Fruit fly (Drosophila melanogaster) whole organism, embryonic: ENCODE results near the gene SNRPG.

Experiments
- CG10147 ChIP-seq: fragments of 200-800 bp; sonication (Bioruptor generic); optimal IDR thresholded peaks from 2 replicates; lab custom pipeline; 2019; ENCODE audit warnings: missing biosample characterization, mild to moderate bottlenecking, missing genetic modification characterization, moderate library complexity
- CG10959 ChIP-seq: fragments of 200-800 bp; sonication (Bioruptor generic); IDR thresholded peaks from 2 replicates; pipeline ENCODE4 v1.3.6; 2022; ENCODE audit warnings: missing biosample characterization, missing genetic modification characterization
- CG11723 ChIP-seq: fragments of 200-800 bp; sonication (Bioruptor generic); optimal IDR thresholded peaks from 2 replicates; lab custom pipeline; 2017; ENCODE audit warnings: missing biosample characterization, mild to moderate bottlenecking, missing genetic modification characterization
- CG13287 ChIP-seq: fragments of 200-800 bp; sonication (Bioruptor generic); IDR thresholded peaks from 2 replicates; pipeline ENCODE4 v1.3.6; 2022; ENCODE audit warnings: missing biosample characterization, missing genetic modification characterization; ENCODE audit not compliant: partially characterized antibody
- CG14667 ChIP-seq: fragments of 200-800 bp; sonication (Bioruptor generic); IDR thresholded peaks from 2 replicates; pipeline ENCODE4 v1.3.6; 2022; ENCODE audit warnings: missing biosample characterization, missing genetic modification characterization
- CG1832 ChIP-seq: fragments of 200-800 bp; sonication (Bioruptor generic); optimal IDR thresholded peaks from 2 replicates; lab custom pipeline; 2017; ENCODE audit warnings: missing biosample characterization, mild to moderate bottlenecking, missing genetic modification characterization, inconsistent platforms
- CG2120 ChIP-seq: fragments of 200-800 bp; sonication (Bioruptor generic); optimal IDR thresholded peaks from 3 replicates; lab custom pipeline; 2016; ENCODE audit warnings: missing biosample characterization, missing genetic modification characterization
- CG2678 ChIP-seq: fragments of 200-800 bp; sonication (Bioruptor generic); optimal IDR thresholded peaks from 3 replicates; lab custom pipeline; 2019; ENCODE audit warnings: missing biosample characterization, mild to moderate bottlenecking, missing genetic modification characterization, moderate library complexity
- CG2712 ChIP-seq: fragments of 200-800 bp; optimal IDR thresholded peaks from 3 replicates; lab custom pipeline; 2019; ENCODE audit warnings: missing biosample characterization, mild to moderate bottlenecking, missing genetic modification characterization, moderate library complexity
- CG2875 ChIP-seq: fragments of 200-800 bp; sonication (Bioruptor generic); optimal IDR thresholded peaks from 2 replicates; lab custom pipeline; 2017; ENCODE audit warnings: missing biosample characterization, mild to moderate bottlenecking, missing genetic modification characterization, missing genetic modification reagents
- CG32767 ChIP-seq: fragments of 200-800 bp; sonication (Bioruptor generic); IDR thresholded peaks from 2 replicates; pipeline ENCODE4 v1.3.6; 2022; ENCODE audit warnings: missing biosample characterization, missing genetic modification characterization
- CG3281 ChIP-seq: fragments of 200-800 bp; sonication (Bioruptor generic); optimal IDR thresholded peaks from 3 replicates; lab custom pipeline; 2017; ENCODE audit warnings: missing biosample characterization, mild to moderate bottlenecking, missing genetic modification characterization
- CG3995 ChIP-seq: fragments of 200-800 bp; sonication (Bioruptor generic); optimal IDR thresholded peaks from 3 replicates; lab custom pipeline; 2016; ENCODE audit warnings: missing biosample characterization, missing genetic modification characterization
- CG7786 ChIP-seq: fragments of 200-800 bp; sonication (Bioruptor generic); optimal IDR thresholded peaks from 2 replicates; lab custom pipeline; 2016; ENCODE audit warnings: missing biosample characterization, missing genetic modification characterization
- CG8924 ChIP-seq: fragments of 200-800 bp; optimal IDR thresholded peaks from 3 replicates; lab custom pipeline; 2019; ENCODE audit warnings: missing biosample characterization, mild to moderate bottlenecking, missing genetic modification characterization, moderate library complexity
- CG9876 ChIP-seq: fragments of 200-800 bp; sonication (Bioruptor generic); optimal IDR thresholded peaks from 2 replicates; lab custom pipeline; 2016; ENCODE audit warnings: missing biosample characterization, missing genetic modification characterization
- CoRest ChIP-seq: fragments of 200-800 bp; sonication (Bioruptor generic); optimal IDR thresholded peaks from 3 replicates; lab custom pipeline; 2018; ENCODE audit warnings: missing biosample characterization, mild to moderate bottlenecking, missing genetic modification characterization, moderate library complexity
- D19A ChIP-seq: fragments of 200-800 bp; optimal IDR thresholded peaks from 3 replicates; lab custom pipeline; 2019; ENCODE audit warnings: missing biosample characterization, mild to moderate bottlenecking, missing genetic modification characterization, moderate library complexity
- Dek ChIP-seq: fragments of 200-800 bp; sonication (Bioruptor generic); optimal IDR thresholded peaks from 3 replicates; lab custom pipeline; 2019; ENCODE audit warnings: missing biosample characterization, mild to moderate bottlenecking, missing genetic modification characterization, moderate library complexity
- Doc3 ChIP-seq: fragments of 200-800 bp; sonication (Bioruptor generic); IDR thresholded peaks from 3 replicates; pipeline ENCODE4 v1.3.6; 2022; ENCODE audit warnings: missing biosample characterization, missing genetic modification characterization; ENCODE audit not compliant: partially characterized antibody
- GATAe ChIP-seq: fragments of 200-800 bp; sonication (Bioruptor generic); conservative IDR thresholded peaks from 2 replicates; pipeline ENCODE4 v1.3.6; 2022; ENCODE audit warnings: missing biosample characterization, missing genetic modification characterization
- Hmx ChIP-seq: fragments of 200-800 bp; sonication (Bioruptor generic); optimal IDR thresholded peaks from 2 replicates; lab custom pipeline; 2016; ENCODE audit warnings: missing biosample characterization, missing genetic modification characterization
- Stat92E ChIP-seq, 3 experiments: fragments of >200 bp in 2 of 3; fragments of 200-800 bp in 1 of 3; sonication (Bioruptor generic) in 1 of 3; optimal IDR thresholded peaks; 2 replicates each; lab custom pipeline; 2017 to 2019; ENCODE audit warnings: missing biosample characterization in 3 of 3, missing genetic modification characterization in 3 of 3, mild to moderate bottlenecking in 1 of 3, moderate library complexity in 1 of 3
- Xbp1 ChIP-seq: fragments of 200-800 bp; sonication (Bioruptor generic); optimal IDR thresholded peaks from 3 replicates; lab custom pipeline; 2016; ENCODE audit warnings: missing biosample characterization, mild to moderate bottlenecking, missing genetic modification characterization
- ac ChIP-seq: fragments of 200-800 bp; sonication (Bioruptor generic); optimal IDR thresholded peaks from 3 replicates; lab custom pipeline; 2017; ENCODE audit warnings: missing biosample characterization, mild to moderate bottlenecking, missing genetic modification characterization
- ash1 ChIP-seq: fragments of 200-800 bp; sonication (Bioruptor generic); optimal IDR thresholded peaks from 2 replicates; lab custom pipeline; 2018; ENCODE audit warnings: missing biosample characterization, mild to moderate bottlenecking, missing genetic modification characterization
- cas ChIP-seq: fragments of 200-800 bp; sonication (Bioruptor generic); IDR thresholded peaks from 2 replicates; pipeline ENCODE4 v1.3.6; 2022; ENCODE audit warnings: missing biosample characterization, missing genetic modification characterization
- cato ChIP-seq: fragments of 200-800 bp; sonication (Bioruptor generic); optimal IDR thresholded peaks from 2 replicates; lab custom pipeline; 2016; ENCODE audit warnings: missing biosample characterization, missing genetic modification characterization, borderline replicate concordance
- ci ChIP-seq: fragments of 200-800 bp; sonication (Bioruptor generic); IDR thresholded peaks from 3 replicates; pipeline ENCODE4 v1.3.6; 2022; ENCODE audit warnings: missing biosample characterization, missing genetic modification characterization
- grau ChIP-seq: fragments of 200-800 bp; optimal IDR thresholded peaks from 3 replicates; lab custom pipeline; 2019; ENCODE audit warnings: missing biosample characterization, mild to moderate bottlenecking, missing genetic modification characterization, moderate library complexity
- gro ChIP-seq: fragments of 200-800 bp; sonication (Bioruptor generic); optimal IDR thresholded peaks from 2 replicates; lab custom pipeline; 2016; ENCODE audit warnings: missing biosample characterization, missing genetic modification characterization
- gsb-n ChIP-seq: fragments of 200-800 bp; sonication (Bioruptor generic); optimal IDR thresholded peaks from 3 replicates; lab custom pipeline; 2018; ENCODE audit warnings: missing biosample characterization, mild to moderate bottlenecking, missing genetic modification characterization
- hth ChIP-seq: fragments of >200 bp; optimal IDR thresholded peaks from 2 replicates; lab custom pipeline; 2017; ENCODE audit warnings: inconsistent platforms
- ind ChIP-seq: fragments of 200-800 bp; sonication (Bioruptor generic); optimal IDR thresholded peaks from 3 replicates; lab custom pipeline; 2016; ENCODE audit warnings: missing biosample characterization, missing genetic modification characterization
- kni ChIP-seq: fragments of 200-800 bp; sonication (Bioruptor generic); optimal IDR thresholded peaks from 3 replicates; lab custom pipeline; 2017; ENCODE audit warnings: mild to moderate bottlenecking, missing biosample characterization, missing genetic modification reagents, missing genetic modification characterization
- lola ChIP-seq, 3 experiments: fragments of >200 bp in 2 of 3; fragments of 200-800 bp in 1 of 3; sonication (Bioruptor generic) in 1 of 3; optimal IDR thresholded peaks; 2 replicates each; lab custom pipeline; 2017 to 2019; ENCODE audit warnings: missing biosample characterization in 3 of 3, missing genetic modification characterization in 3 of 3, mild to moderate bottlenecking in 1 of 3, moderate library complexity in 1 of 3
- peb ChIP-seq: fragments of 200-800 bp; sonication (Bioruptor generic); IDR thresholded peaks from 2 replicates; pipeline ENCODE4 v1.3.6; 2022; ENCODE audit warnings: missing biosample characterization, missing genetic modification characterization
- pnt ChIP-seq: fragments of 200-800 bp; sonication (Bioruptor generic); optimal IDR thresholded peaks from 3 replicates; lab custom pipeline; 2016; ENCODE audit warnings: missing biosample characterization, missing genetic modification characterization
- run ChIP-seq: fragments of 200-800 bp; sonication (Bioruptor generic); optimal IDR thresholded peaks from 3 replicates; lab custom pipeline; 2018; ENCODE audit warnings: missing biosample characterization, mild to moderate bottlenecking, missing genetic modification characterization
- salm ChIP-seq: fragments of 200-800 bp; sonication (Bioruptor generic); optimal IDR thresholded peaks from 2 replicates; lab custom pipeline; 2018; ENCODE audit warnings: missing biosample characterization, mild to moderate bottlenecking, missing genetic modification characterization
- sc ChIP-seq, 3 experiments: fragments of >200 bp in 2 of 3; fragments of 200-800 bp in 1 of 3; sonication (Bioruptor generic) in 1 of 3; optimal IDR thresholded peaks; 2 replicates in 2 of 3; 3 replicates in 1 of 3; lab custom pipeline; 2017; ENCODE audit warnings: mild to moderate bottlenecking in 1 of 3, missing biosample characterization in 1 of 3, missing genetic modification characterization in 1 of 3, missing genetic modification reagents in 1 of 3
- sens ChIP-seq: fragments of 200-800 bp; sonication (Bioruptor generic); peaks from one replicate; lab custom pipeline; 2016; ENCODE audit warnings: missing biosample characterization, missing genetic modification characterization
- sim ChIP-seq: fragments of 200-800 bp; sonication (Bioruptor generic); IDR thresholded peaks from 2 replicates; pipeline ENCODE4 v1.3.6; 2022; ENCODE audit warnings: missing biosample characterization, missing genetic modification characterization
- sr ChIP-seq: fragments of 200-800 bp; sonication (Bioruptor generic); IDR thresholded peaks from 3 replicates; pipeline ENCODE4 v1.3.6; 2022; ENCODE audit warnings: missing biosample characterization, missing genetic modification characterization
- twi ChIP-seq: fragments of 200-800 bp; optimal IDR thresholded peaks from 2 replicates; lab custom pipeline; 2019; ENCODE audit warnings: missing biosample characterization, mild to moderate bottlenecking, missing genetic modification characterization, moderate library complexity
- vfl ChIP-seq: fragments of 200-800 bp; sonication (Bioruptor generic); optimal IDR thresholded peaks from 2 replicates; lab custom pipeline; 2016; ENCODE audit warnings: missing biosample characterization, missing genetic modification characterization
- zen2 ChIP-seq: fragments of 200-800 bp; sonication (Bioruptor generic); IDR thresholded peaks from 3 replicates; pipeline ENCODE4 v1.3.6; 2022; ENCODE audit warnings: missing biosample characterization, missing genetic modification characterization; ENCODE audit not compliant: partially characterized antibody

SNRPG gene

DNA sequence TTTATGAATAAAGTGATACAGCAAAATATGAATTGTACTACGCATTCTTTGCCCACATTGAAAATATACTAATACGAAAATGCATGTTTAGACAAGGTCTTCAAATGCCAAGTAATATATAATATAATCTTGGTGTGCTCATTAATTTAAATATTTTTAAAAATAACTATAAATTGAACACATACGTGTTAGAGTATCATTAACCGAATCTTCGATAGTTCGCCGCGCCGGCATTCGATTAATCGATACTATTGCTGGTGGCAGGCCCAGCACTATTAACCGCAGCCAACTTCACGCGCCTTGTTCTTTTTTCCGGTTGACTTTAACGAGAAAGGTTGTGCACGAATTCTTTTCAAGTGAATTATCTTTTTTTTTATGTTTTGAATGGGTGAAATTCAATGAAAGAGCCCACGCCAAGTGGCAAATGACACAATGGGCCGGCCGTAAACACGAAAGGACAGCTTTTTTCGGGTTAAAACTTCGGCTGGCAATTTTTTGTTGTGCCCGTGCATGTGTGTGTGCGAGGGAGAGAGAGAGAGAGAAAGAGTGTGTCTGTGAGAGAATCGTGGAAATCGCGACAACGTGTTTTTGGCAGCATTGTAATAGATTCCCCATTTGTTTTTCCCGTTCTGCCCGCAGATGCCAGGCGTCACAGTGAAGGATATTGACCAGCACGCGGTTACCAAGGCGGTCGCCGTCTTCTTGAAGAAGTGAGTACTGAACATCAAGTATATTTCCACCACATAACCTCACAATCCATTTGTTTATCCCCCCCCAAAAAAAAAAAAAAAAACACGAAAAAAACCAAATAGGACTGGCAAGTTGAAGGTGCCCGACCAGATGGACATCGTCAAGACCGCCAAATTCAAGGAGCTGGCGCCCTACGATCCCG is 2.4 kb downstream of the SNRPG start, which contains the start of gene RpS19a (continued):
- peak; percentile 57 for TF ChIP-seq grau (tag; lab: Kevin White, UChicago)
- no peak for TF ChIP-seq CG13287 (GFP tag; lab: Robert Waterston, UW)
- peak; percentile 37 for TF ChIP-seq CG7786
- TF ChIP-seq ash1 (GFP tag; lab: Kevin White, UChicago): peak; percentile 86
- peak; percentile 92 for TF ChIP-seq sens (GFP tag; lab: Kevin White, UChicago)
- peak; percentile 48 for TF ChIP-seq D19A (tag; lab: Kevin White, UChicago)
- TF ChIP-seq CG3995 (GFP tag; lab: Kevin White, UChicago): peak; percentile 25
- TF ChIP-seq kni: peak; percentile 85
- TF ChIP-seq lola (GFP tag; optimal IDR thresholded peaks at IDR 0.05; lab: Kevin White, UChicago): peak in 1 of 3 experiments; percentile 35
- TF ChIP-seq CG2875: peak; percentile 78
- TF ChIP-seq sc (optimal IDR thresholded peaks at IDR 0.05; lab: Kevin White, UChicago): no peak
- TF ChIP-seq sc (GFP tag; optimal IDR thresholded peaks at IDR 0.05; lab: Kevin White, UChicago): peak; percentile 80
- TF ChIP-seq pnt (GFP tag; lab: Kevin White, UChicago): no peak
- peak; percentile 66 for TF ChIP-seq CG10959 (GFP tag; lab: Robert Waterston, UW)
- TF ChIP-seq Doc3: no peak
- peak; percentile 38 for TF ChIP-seq twi (tag; lab: Kevin White, UChicago)
- TF ChIP-seq CG2120 (GFP tag; lab: Kevin White, UChicago): no peak
- TF ChIP-seq gro (GFP tag; lab: Kevin White, UChicago): peak; percentile 53
- peak; percentile 71; the same call in 2 of the 3 replicates for TF ChIP-seq sr (GFP tag; lab: Robert Waterston, UW)
- peak; percentile 23; the same call in 1 of the 2 replicates for TF ChIP-seq peb
- peak; percentile 58 for TF ChIP-seq CG9876
- TF ChIP-seq hth (lab: Kevin White, UChicago): no peak
- TF ChIP-seq salm (tag; lab: Kevin White, UChicago): peak; percentile 78
- TF ChIP-seq CG1832 (GFP tag; lab: Kevin White, UChicago): peak; percentile 53
- no peak for TF ChIP-seq cato (GFP tag; lab: Kevin White, UChicago)
- no peak; the same call in 2 of the 3 replicates for TF ChIP-seq zen2
- TF ChIP-seq CG10147 (GFP tag; lab: Kevin White, UChicago): peak; percentile 64
- no peak; the same call in 1 of the 2 replicates for TF ChIP-seq GATAe
- no peak; the same call in 1 of the 2 replicates for TF ChIP-seq CG14667 (GFP tag; lab: Robert Waterston, UW)
- peak; percentile 56 for TF ChIP-seq Dek
- TF ChIP-seq run (tag; lab: Kevin White, UChicago): peak; percentile 31
- TF ChIP-seq CoRest: peak; percentile 57
- TF ChIP-seq Stat92E (GFP tag; optimal IDR thresholded peaks at IDR 0.05; lab: Kevin White, UChicago): peak in 1 of 3 experiments; percentile 35
- peak; percentile 51 for TF ChIP-seq CG8924
- no peak for TF ChIP-seq CG32767 (GFP tag; lab: Robert Waterston, UW)
- peak; percentile 79 for TF ChIP-seq sim (GFP tag; lab: Robert Waterston, UW)
- peak; percentile 75 for TF ChIP-seq ac (GFP tag; lab: Kevin White, UChicago)
- TF ChIP-seq vfl (GFP tag; lab: Kevin White, UChicago): peak; percentile 32
- peak; percentile 39 for TF ChIP-seq CG2712
- TF ChIP-seq ind (GFP tag; lab: Kevin White, UChicago): no peak
- TF ChIP-seq Xbp1 (GFP tag; lab: Kevin White, UChicago): peak; percentile 56
- TF ChIP-seq ci: peak; percentile 95
- no peak for TF ChIP-seq Hmx (GFP tag; lab: Kevin White, UChicago)
- TF ChIP-seq CG3281 (GFP tag; lab: Kevin White, UChicago): peak; percentile 87
- peak; percentile 26; the same call in 1 of the 2 replicates for TF ChIP-seq cas (GFP tag; lab: Robert Waterston, UW)
- TF ChIP-seq CG2678: peak; percentile 70
- peak; percentile 63 for TF ChIP-seq gsb-n (tag; lab: Kevin White, UChicago)
- TF ChIP-seq CG11723 (GFP tag; lab: Kevin White, UChicago): peak; percentile 68
